Fruit fly (Drosophila melanogaster) whole organism, prepupa: Measurements from ENCODE around the gene CG33939.

Experiments used
- Blimp-1 ChIP-seq: fragments of 200-800 bp; sonication (Bioruptor generic); optimal IDR thresholded peaks from 3 replicates; lab custom pipeline; 2017; ENCODE audit warnings: missing biosample characterization, missing genetic modification characterization, mild to moderate bottlenecking, moderate library complexity, missing genetic modification reagents
- CG10631 ChIP-seq: fragments of 200-800 bp; sonication (Bioruptor generic); optimal IDR thresholded peaks from 2 replicates; lab custom pipeline; 2016; ENCODE audit warnings: missing biosample characterization, missing genetic modification characterization
- CG11294 ChIP-seq: fragments of 200-800 bp; sonication (Bioruptor generic); IDR thresholded peaks from 2 replicates; pipeline ENCODE4 v1.3.6; 2022; ENCODE audit warnings: missing biosample characterization, missing genetic modification characterization
- CG11762 ChIP-seq: fragments of 200-800 bp; sonication (Bioruptor generic); optimal IDR thresholded peaks from 3 replicates; lab custom pipeline; 2016; ENCODE audit warnings: missing biosample characterization, missing genetic modification characterization; ENCODE audit not compliant: insufficient read depth
- CG16779 ChIP-seq: fragments of 200-800 bp; sonication (Bioruptor generic); optimal IDR thresholded peaks from 3 replicates; lab custom pipeline; 2017; ENCODE audit warnings: missing biosample characterization, mild to moderate bottlenecking, missing genetic modification characterization
- CG3032 ChIP-seq: fragments of 200-800 bp; optimal IDR thresholded peaks from 2 replicates; lab custom pipeline; 2019; ENCODE audit warnings: missing biosample characterization, mild to moderate bottlenecking, missing genetic modification characterization, moderate library complexity
- CG31627 ChIP-seq: fragments of 200-800 bp; sonication (Bioruptor generic); optimal IDR thresholded peaks from 3 replicates; lab custom pipeline; 2016; ENCODE audit warnings: missing biosample characterization, missing genetic modification characterization
- CG32006 ChIP-seq: fragments of 200-800 bp; sonication (Bioruptor generic); optimal IDR thresholded peaks from 3 replicates; lab custom pipeline; 2017; ENCODE audit warnings: missing biosample characterization, mild to moderate bottlenecking, missing genetic modification characterization
- CG34406 ChIP-seq: fragments of 200-800 bp; sonication (Bioruptor generic); optimal IDR thresholded peaks from 3 replicates; lab custom pipeline; 2016; ENCODE audit warnings: missing biosample characterization, missing genetic modification characterization
- CG4318 ChIP-seq: fragments of 200-800 bp; sonication (Bioruptor generic); optimal IDR thresholded peaks from 3 replicates; lab custom pipeline; 2017; ENCODE audit warnings: missing biosample characterization, mild to moderate bottlenecking, missing genetic modification characterization
- CG6163 ChIP-seq: fragments of 200-800 bp; sonication (Bioruptor generic); IDR thresholded peaks from 3 replicates; pipeline ENCODE4 v1.3.6; 2022; ENCODE audit warnings: missing biosample characterization, missing genetic modification characterization
- CG6276 ChIP-seq: fragments of 200-800 bp; sonication (Bioruptor generic); optimal IDR thresholded peaks from 2 replicates; lab custom pipeline; 2017; ENCODE audit warnings: missing biosample characterization, mild to moderate bottlenecking, missing genetic modification characterization
- CG6792 ChIP-seq: fragments of 200-800 bp; sonication (Bioruptor generic); optimal IDR thresholded peaks from 3 replicates; lab custom pipeline; 2016; ENCODE audit warnings: missing biosample characterization, missing genetic modification characterization
- CG6808 ChIP-seq: fragments of 200-800 bp; sonication (Bioruptor generic); optimal IDR thresholded peaks from 3 replicates; lab custom pipeline; 2017; ENCODE audit warnings: missing biosample characterization, missing genetic modification characterization, mild to moderate bottlenecking, moderate library complexity, missing genetic modification reagents
- CG6854 ChIP-seq: fragments of 200-800 bp; sonication (Bioruptor generic); optimal IDR thresholded peaks from 2 replicates; lab custom pipeline; 2017; ENCODE audit warnings: missing biosample characterization, mild to moderate bottlenecking, missing genetic modification characterization
- CG7368 ChIP-seq: fragments of 200-800 bp; sonication (Bioruptor generic); optimal IDR thresholded peaks from 3 replicates; lab custom pipeline; 2016; ENCODE audit warnings: missing biosample characterization, missing genetic modification characterization
- CG8119 ChIP-seq: fragments of 200-800 bp; sonication (Bioruptor generic); IDR thresholded peaks from 3 replicates; pipeline ENCODE4 v1.3.6; 2022; ENCODE audit warnings: missing biosample characterization, missing genetic modification characterization
- CG8319 ChIP-seq: fragments of 200-800 bp; sonication (Bioruptor generic); optimal IDR thresholded peaks from 3 replicates; lab custom pipeline; 2016; ENCODE audit warnings: missing biosample characterization, missing genetic modification characterization
- CG8632 ChIP-seq: fragments of 200-800 bp; sonication (Bioruptor generic); optimal IDR thresholded peaks from 3 replicates; lab custom pipeline; 2016; ENCODE audit warnings: missing biosample characterization, missing genetic modification characterization
- CG9139 ChIP-seq: fragments of 200-800 bp; sonication (Bioruptor generic); optimal IDR thresholded peaks from 3 replicates; lab custom pipeline; 2017; ENCODE audit warnings: missing biosample characterization, mild to moderate bottlenecking, missing genetic modification characterization
- Eip75B ChIP-seq: fragments of 200-800 bp; sonication (Bioruptor generic); optimal IDR thresholded peaks from 3 replicates; lab custom pipeline; 2016; ENCODE audit warnings: missing biosample characterization, missing genetic modification characterization
- Eip78C ChIP-seq: fragments of 200-800 bp; sonication (Bioruptor generic); peaks from one replicate; lab custom pipeline; 2016; ENCODE audit warnings: missing biosample characterization, missing genetic modification characterization
- Eip93F ChIP-seq: fragments of 200-800 bp; sonication (Bioruptor generic); optimal IDR thresholded peaks from 2 replicates; lab custom pipeline; 2016; ENCODE audit warnings: missing biosample characterization, mild to moderate bottlenecking, missing genetic modification characterization
- Ets21C ChIP-seq: fragments of 200-800 bp; sonication (Bioruptor generic); optimal IDR thresholded peaks from 3 replicates; lab custom pipeline; 2016; ENCODE audit warnings: missing biosample characterization, missing genetic modification characterization
- Gug ChIP-seq: fragments of 200-800 bp; sonication (Bioruptor generic); IDR thresholded peaks from 2 replicates; pipeline ENCODE4 v1.3.6; 2022; ENCODE audit warnings: missing biosample characterization, missing genetic modification characterization
- Hr38 ChIP-seq: sonication (Bioruptor generic); optimal IDR thresholded peaks from 2 replicates; lab custom pipeline; 2016; ENCODE audit warnings: missing biosample characterization, missing genetic modification characterization
- Hr39 ChIP-seq: fragments of 200-800 bp; sonication (Bioruptor generic); optimal IDR thresholded peaks from 2 replicates; lab custom pipeline; 2016; ENCODE audit warnings: missing biosample characterization, missing genetic modification characterization
- Hr4 ChIP-seq: fragments of 200-800 bp; sonication (Bioruptor generic); optimal IDR thresholded peaks from 3 replicates; lab custom pipeline; 2016; ENCODE audit warnings: missing biosample characterization, missing genetic modification characterization
- Lpt ChIP-seq: fragments of 200-800 bp; sonication (Bioruptor generic); optimal IDR thresholded peaks from 3 replicates; lab custom pipeline; 2016; ENCODE audit warnings: missing biosample characterization, missing genetic modification characterization
- Met ChIP-seq: fragments of 200-800 bp; sonication (Bioruptor generic); optimal IDR thresholded peaks from 3 replicates; lab custom pipeline; 2016; ENCODE audit warnings: missing biosample characterization, missing genetic modification characterization
- OdsH ChIP-seq: fragments of 200-800 bp; sonication (Bioruptor generic); optimal IDR thresholded peaks from 3 replicates; lab custom pipeline; 2016; ENCODE audit warnings: missing biosample characterization, missing genetic modification characterization
- Smox ChIP-seq: fragments of 200-800 bp; sonication (Bioruptor generic); optimal IDR thresholded peaks from 3 replicates; lab custom pipeline; 2016; ENCODE audit warnings: missing biosample characterization, missing genetic modification characterization
- Sox14 ChIP-seq: fragments of 200-800 bp; sonication (Bioruptor generic); optimal IDR thresholded peaks from 3 replicates; lab custom pipeline; 2016; ENCODE audit warnings: missing biosample characterization, missing genetic modification characterization
- Sox15 ChIP-seq: fragments of 200-800 bp; sonication (Bioruptor generic); optimal IDR thresholded peaks from 3 replicates; lab custom pipeline; 2016; ENCODE audit warnings: missing biosample characterization, missing genetic modification characterization
- achi ChIP-seq: fragments of 200-800 bp; sonication (Bioruptor generic); optimal IDR thresholded peaks from 3 replicates; lab custom pipeline; 2016; ENCODE audit warnings: missing biosample characterization, missing genetic modification characterization
- acj6 ChIP-seq: fragments of 200-800 bp; sonication (Bioruptor generic); optimal IDR thresholded peaks from 3 replicates; lab custom pipeline; 2016; ENCODE audit warnings: missing biosample characterization, missing genetic modification characterization
- dac ChIP-seq: fragments of 200-800 bp; sonication (Bioruptor generic); optimal IDR thresholded peaks from 2 replicates; lab custom pipeline; 2017; ENCODE audit warnings: missing biosample characterization, mild to moderate bottlenecking, missing genetic modification characterization
- dsx ChIP-seq: fragments of 200-800 bp; optimal IDR thresholded peaks from 3 replicates; lab custom pipeline; 2019; ENCODE audit warnings: missing biosample characterization, mild to moderate bottlenecking, missing genetic modification characterization, moderate library complexity; ENCODE audit not compliant: poor library complexity, severe bottlenecking
- eg ChIP-seq: fragments of 200-800 bp; sonication (Bioruptor generic); IDR thresholded peaks from 3 replicates; pipeline ENCODE4 v1.3.6; 2022; ENCODE audit warnings: missing biosample characterization, missing genetic modification characterization
- esn ChIP-seq: fragments of 200-800 bp; sonication (Bioruptor generic); optimal IDR thresholded peaks from 2 replicates; lab custom pipeline; 2016; ENCODE audit warnings: missing biosample characterization, mild to moderate bottlenecking, missing genetic modification characterization, moderate library complexity
- fd59A ChIP-seq: fragments of 200-800 bp; sonication (Bioruptor generic); optimal IDR thresholded peaks from 2 replicates; lab custom pipeline; 2017; ENCODE audit warnings: missing biosample characterization, mild to moderate bottlenecking, missing genetic modification characterization, missing genetic modification reagents
- fkh ChIP-seq: fragments of 200-800 bp; sonication (Bioruptor generic); optimal IDR thresholded peaks from 3 replicates; lab custom pipeline; 2017; ENCODE audit warnings: missing biosample characterization, mild to moderate bottlenecking, missing genetic modification characterization, moderate library complexity
- net ChIP-seq: fragments of 200-800 bp; sonication (Bioruptor generic); optimal IDR thresholded peaks from 3 replicates; lab custom pipeline; 2016; ENCODE audit warnings: missing biosample characterization, missing genetic modification characterization
- pdm3 ChIP-seq: fragments of 200-800 bp; sonication (Bioruptor generic); optimal IDR thresholded peaks from 3 replicates; lab custom pipeline; 2016; ENCODE audit warnings: missing biosample characterization, missing genetic modification characterization
- ss ChIP-seq, 2 experiments: fragments of 200-800 bp; sonication (Bioruptor generic); optimal IDR thresholded peaks; 2 replicates in 1 of 2; 3 replicates in 1 of 2; lab custom pipeline; 2017 to 2018; ENCODE audit warnings: mild to moderate bottlenecking in 2 of 2, missing biosample characterization in 2 of 2, missing genetic modification characterization in 2 of 2, moderate library complexity in 1 of 2
- svp ChIP-seq: fragments of 200-800 bp; sonication (Bioruptor generic); peaks from one replicate; lab custom pipeline; 2016; ENCODE audit warnings: missing biosample characterization, missing genetic modification characterization
- topi ChIP-seq: fragments of 200-800 bp; sonication (Bioruptor generic); optimal IDR thresholded peaks from 3 replicates; lab custom pipeline; 2016; ENCODE audit warnings: missing biosample characterization, missing genetic modification characterization

The CG33939 gene

dm6 chrX:19155922-19156437 is 18.7 kb downstream of the CG33939 start (continued):
- TF ChIP-seq esn (GFP tag; lab: Kevin White, UChicago) = peak; percentile 86
- peak; percentile 87 to 92 for TF ChIP-seq ss (GFP tag; optimal IDR thresholded peaks at IDR 0.05; lab: Kevin White, UChicago)
- TF ChIP-seq dsx (GFP tag; lab: Kevin White, UChicago) = peak; percentile 83
- TF ChIP-seq Hr4 (GFP tag; lab: Kevin White, UChicago) = peak; percentile 48
- peak; percentile 63 for TF ChIP-seq Eip93F (GFP tag; lab: Kevin White, UChicago)
- TF ChIP-seq pdm3 (GFP tag; lab: Kevin White, UChicago) = peak; percentile 82
- TF ChIP-seq topi (GFP tag; lab: Kevin White, UChicago) = peak; percentile 83
- peak; percentile 80 for TF ChIP-seq CG32006 (GFP tag; lab: Kevin White, UChicago)
- TF ChIP-seq Eip75B (GFP tag; lab: Kevin White, UChicago) = peak; percentile 85
- TF ChIP-seq CG11294 (GFP tag; lab: Robert Waterston, UW) = 0 out of 2 replicates have a peak, but pooled peaks have one; percentile 63

dm6 chrX:19154998-19155397 is 19.7 kb downstream of the CG33939 start:
- TF ChIP-seq topi (GFP tag; lab: Kevin White, UChicago) = peak; percentile 97
- TF ChIP-seq CG6163 (GFP tag; lab: Robert Waterston, UW) = peak; percentile 97
- peak; percentile 85 for TF ChIP-seq CG3032 (tag; lab: Kevin White, UChicago)
- TF ChIP-seq CG4318 (GFP tag; lab: Kevin White, UChicago) = peak; percentile 92
- peak; percentile 91 for TF ChIP-seq Sox15 (GFP tag; lab: Kevin White, UChicago)
- TF ChIP-seq CG11294 (GFP tag; lab: Robert Waterston, UW) = peak; percentile 78
- TF ChIP-seq Hr4 (GFP tag; lab: Kevin White, UChicago) = peak; percentile 96
- peak; percentile 97 for TF ChIP-seq CG32006 (GFP tag; lab: Kevin White, UChicago)
- TF ChIP-seq net = peak; percentile 94
- TF ChIP-seq Blimp-1 (GFP tag; lab: Kevin White, UChicago) = peak; percentile 84
- TF ChIP-seq eg (GFP tag; lab: Robert Waterston, UW) = peak; percentile 94
- no peak for TF ChIP-seq Hr38 (GFP tag; lab: Kevin White, UChicago)
- TF ChIP-seq esn (GFP tag; lab: Kevin White, UChicago) = peak; percentile 96
- peak; percentile 93 for TF ChIP-seq acj6 (GFP tag; lab: Kevin White, UChicago)
- TF ChIP-seq CG10631 = peak; percentile 94
- peak; percentile 77 for TF ChIP-seq CG9139 (GFP tag; lab: Kevin White, UChicago)
- peak; percentile 83 for TF ChIP-seq Eip93F (GFP tag; lab: Kevin White, UChicago)
- TF ChIP-seq Lpt (GFP tag; lab: Kevin White, UChicago) = peak; percentile 92
- TF ChIP-seq dac (GFP tag; lab: Kevin White, UChicago) = peak; percentile 91
- peak; percentile 99 for TF ChIP-seq svp (GFP tag; lab: Kevin White, UChicago)
- TF ChIP-seq CG6854 (GFP tag; lab: Kevin White, UChicago) = peak; percentile 84
- peak; percentile 96 for TF ChIP-seq CG6792 (GFP tag; lab: Kevin White, UChicago)
- TF ChIP-seq Eip75B (GFP tag; lab: Kevin White, UChicago) = peak; percentile 97
- peak; percentile 89 for TF ChIP-seq CG6276 (GFP tag; lab: Kevin White, UChicago)
- peak; percentile 92 for TF ChIP-seq CG8319 (GFP tag; lab: Kevin White, UChicago)
- TF ChIP-seq Met (GFP tag; lab: Kevin White, UChicago) = peak; percentile 96
- peak; percentile 84 for TF ChIP-seq CG16779 (tag; lab: Kevin White, UChicago)
- peak; percentile 94 for TF ChIP-seq CG34406 (GFP tag; lab: Kevin White, UChicago)
- TF ChIP-seq fd59A (GFP tag; lab: Kevin White, UChicago) = peak; percentile 83
- TF ChIP-seq achi (GFP tag; lab: Kevin White, UChicago) = peak; percentile 95
- peak; percentile 81 to 89 for TF ChIP-seq ss (GFP tag; optimal IDR thresholded peaks at IDR 0.05; lab: Kevin White, UChicago)
- TF ChIP-seq Gug (GFP tag; lab: Robert Waterston, UW) = peak; percentile 93
- peak; percentile 99 for TF ChIP-seq Eip78C (GFP tag; lab: Kevin White, UChicago)
- peak; percentile 86 for TF ChIP-seq CG6808
- TF ChIP-seq fkh (GFP tag; lab: Kevin White, UChicago) = peak; percentile 50
- peak; percentile 96 for TF ChIP-seq CG7368 (GFP tag; lab: Kevin White, UChicago)
- peak; percentile 93 for TF ChIP-seq Smox (GFP tag; lab: Kevin White, UChicago)
- TF ChIP-seq CG11762 (GFP tag; lab: Kevin White, UChicago) = peak; percentile 91
- peak; percentile 95 for TF ChIP-seq Hr39 (GFP tag; lab: Kevin White, UChicago)
- TF ChIP-seq CG8119 (GFP tag; lab: Robert Waterston, UW) = peak; percentile 94
- peak; percentile 92 for TF ChIP-seq CG8632 (GFP tag; lab: Kevin White, UChicago)
- TF ChIP-seq OdsH (GFP tag; lab: Kevin White, UChicago) = peak; percentile 92
- peak; percentile 94 for TF ChIP-seq CG31627 (GFP tag; lab: Kevin White, UChicago)
- TF ChIP-seq Sox14 (GFP tag; lab: Kevin White, UChicago) = peak; percentile 95
- peak; percentile 89 for TF ChIP-seq Ets21C (GFP tag; lab: Kevin White, UChicago)
- TF ChIP-seq dsx (GFP tag; lab: Kevin White, UChicago) = peak; percentile 91
